Fruit fly (Drosophila melanogaster) whole organism, embryonic: ENCODE data around the gene Cpr76Bc.

Experiments used
- Aef1 ChIP-seq: fragments of 200-800 bp; sonication (Bioruptor generic); IDR thresholded peaks from 3 replicates; pipeline ENCODE4 v1.3.6; 2022; ENCODE audit warnings: missing biosample characterization, missing genetic modification characterization
- Atf-2 ChIP-seq: fragments of 200-800 bp; sonication (Bioruptor generic); optimal IDR thresholded peaks from 2 replicates; lab custom pipeline; 2016; ENCODE audit warnings: missing biosample characterization, missing genetic modification characterization
- Bdp1 ChIP-seq: fragments of 200-800 bp; sonication (Bioruptor generic); optimal IDR thresholded peaks from 3 replicates; lab custom pipeline; 2016; ENCODE audit warnings: missing biosample characterization, missing genetic modification characterization
- Bgb ChIP-seq: fragments of 200-800 bp; sonication (Bioruptor generic); IDR thresholded peaks from 2 replicates; pipeline ENCODE4 v1.3.6; 2022; ENCODE audit warnings: missing biosample characterization, missing genetic modification characterization; ENCODE audit not compliant: partially characterized antibody
- CG11560 ChIP-seq: fragments of 200-800 bp; sonication (Bioruptor generic); IDR thresholded peaks from 3 replicates; pipeline ENCODE4 v1.3.6; 2022; ENCODE audit warnings: missing biosample characterization, missing genetic modification characterization
- CG11695 ChIP-seq: fragments of 200-800 bp; sonication (Bioruptor generic); IDR thresholded peaks from 3 replicates; pipeline ENCODE4 v1.3.6; 2022; ENCODE audit warnings: missing biosample characterization, missing genetic modification characterization
- CG12155 ChIP-seq: fragments of 200-800 bp; sonication (Bioruptor generic); optimal IDR thresholded peaks from 3 replicates; lab custom pipeline; 2016; ENCODE audit warnings: missing biosample characterization, missing genetic modification characterization
- CG13287 ChIP-seq: fragments of 200-800 bp; sonication (Bioruptor generic); IDR thresholded peaks from 2 replicates; pipeline ENCODE4 v1.3.6; 2022; ENCODE audit warnings: missing biosample characterization, missing genetic modification characterization; ENCODE audit not compliant: partially characterized antibody
- CG13624 ChIP-seq: fragments of 200-800 bp; sonication (Bioruptor generic); optimal IDR thresholded peaks from 2 replicates; lab custom pipeline; 2016; ENCODE audit warnings: missing biosample characterization, missing genetic modification characterization
- CG14667 ChIP-seq: fragments of 200-800 bp; sonication (Bioruptor generic); IDR thresholded peaks from 2 replicates; pipeline ENCODE4 v1.3.6; 2022; ENCODE audit warnings: missing biosample characterization, missing genetic modification characterization
- CG1832 ChIP-seq: fragments of 200-800 bp; sonication (Bioruptor generic); optimal IDR thresholded peaks from 2 replicates; lab custom pipeline; 2017; ENCODE audit warnings: missing biosample characterization, mild to moderate bottlenecking, missing genetic modification characterization, inconsistent platforms
- CG2202 ChIP-seq: fragments of 200-800 bp; sonication (Bioruptor generic); optimal IDR thresholded peaks from 2 replicates; lab custom pipeline; 2018; ENCODE audit warnings: missing biosample characterization, mild to moderate bottlenecking, missing genetic modification characterization
- CG3163 ChIP-seq: fragments of 200-800 bp; sonication (Bioruptor generic); optimal IDR thresholded peaks from 3 replicates; lab custom pipeline; 2016; ENCODE audit warnings: missing biosample characterization, missing genetic modification characterization
- CG32767 ChIP-seq: fragments of 200-800 bp; sonication (Bioruptor generic); IDR thresholded peaks from 2 replicates; pipeline ENCODE4 v1.3.6; 2022; ENCODE audit warnings: missing biosample characterization, missing genetic modification characterization
- CG3407 ChIP-seq: fragments of 200-800 bp; sonication (Bioruptor generic); optimal IDR thresholded peaks from 2 replicates; lab custom pipeline; 2018; ENCODE audit warnings: missing biosample characterization, mild to moderate bottlenecking, missing genetic modification characterization
- CG34224 ChIP-seq: fragments of 200-800 bp; sonication (Bioruptor generic); IDR thresholded peaks from 3 replicates; pipeline ENCODE4 v1.3.6; 2022; ENCODE audit warnings: missing biosample characterization, missing genetic modification characterization; ENCODE audit not compliant: partially characterized antibody
- CG34422 ChIP-seq: fragments of 200-800 bp; sonication (Bioruptor generic); IDR thresholded peaks from 3 replicates; pipeline ENCODE4 v1.3.6; 2022; ENCODE audit warnings: missing biosample characterization, missing genetic modification characterization
- CG43689 ChIP-seq: fragments of 200-800 bp; sonication (Bioruptor generic); IDR thresholded peaks from 2 replicates; pipeline ENCODE4 v1.3.6; 2022; ENCODE audit warnings: missing biosample characterization, missing genetic modification characterization
- CG5245 ChIP-seq: fragments of 200-800 bp; sonication (Bioruptor generic); optimal IDR thresholded peaks from 3 replicates; lab custom pipeline; 2016; ENCODE audit warnings: missing biosample characterization, missing genetic modification characterization
- CG8290 ChIP-seq, 3 experiments: fragments of 200-800 bp; sonication (Bioruptor generic); optimal IDR thresholded peaks; 2 replicates each; lab custom pipeline; 2016 to 2019; ENCODE audit warnings: missing biosample characterization in 3 of 3, missing genetic modification characterization in 3 of 3, mild to moderate bottlenecking in 2 of 3, moderate library complexity in 1 of 3
- CG9727 ChIP-seq: fragments of 200-800 bp; sonication (Bioruptor generic); optimal IDR thresholded peaks from 3 replicates; lab custom pipeline; 2017; ENCODE audit warnings: missing biosample characterization, mild to moderate bottlenecking, missing genetic modification characterization
- ERR ChIP-seq: fragments of 200-800 bp; sonication (Bioruptor generic); optimal IDR thresholded peaks from 2 replicates; lab custom pipeline; 2016; ENCODE audit warnings: missing biosample characterization, missing genetic modification characterization
- Ets97D ChIP-seq: fragments of 200-800 bp; sonication (Bioruptor generic); optimal IDR thresholded peaks from 3 replicates; lab custom pipeline; 2016; ENCODE audit warnings: missing biosample characterization, missing genetic modification characterization
- Fer3 ChIP-seq: fragments of 200-800 bp; sonication (Bioruptor generic); optimal IDR thresholded peaks from 2 replicates; lab custom pipeline; 2018; ENCODE audit warnings: missing biosample characterization, mild to moderate bottlenecking, missing genetic modification characterization, moderate library complexity
- H15 ChIP-seq: fragments of 200-800 bp; sonication (Bioruptor generic); IDR thresholded peaks from 3 replicates; pipeline ENCODE4 v1.3.6; 2022; ENCODE audit warnings: missing biosample characterization, missing genetic modification characterization
- Hr39 ChIP-seq: fragments of >200 bp; optimal IDR thresholded peaks from 2 replicates; lab custom pipeline; 2017
- Kr ChIP-seq: fragments of 200-800 bp; sonication (Bioruptor generic); optimal IDR thresholded peaks from 2 replicates; lab custom pipeline; 2017; ENCODE audit warnings: missing biosample characterization, mild to moderate bottlenecking, missing genetic modification characterization
- Lim3 ChIP-seq: fragments of 200-800 bp; sonication (Bioruptor generic); IDR thresholded peaks from 2 replicates; pipeline ENCODE4 v1.3.6; 2022; ENCODE audit warnings: missing biosample characterization, missing genetic modification characterization
- MESR4 ChIP-seq: fragments of 200-800 bp; sonication (Bioruptor generic); optimal IDR thresholded peaks from 2 replicates; lab custom pipeline; 2018; ENCODE audit warnings: missing biosample characterization, mild to moderate bottlenecking, missing genetic modification characterization, moderate library complexity
- MTF-1 ChIP-seq: fragments of 200-800 bp; sonication (Bioruptor generic); optimal IDR thresholded peaks from 2 replicates; lab custom pipeline; 2018; ENCODE audit warnings: missing biosample characterization, mild to moderate bottlenecking, missing genetic modification characterization, borderline replicate concordance
- NC2α ChIP-seq: fragments of 200-800 bp; sonication (Bioruptor generic); optimal IDR thresholded peaks from 2 replicates; lab custom pipeline; 2016; ENCODE audit warnings: missing biosample characterization, missing genetic modification characterization
- Rfx ChIP-seq: fragments of 200-800 bp; sonication (Bioruptor generic); IDR thresholded peaks from 2 replicates; pipeline ENCODE4 v1.3.6; 2022; ENCODE audit warnings: missing biosample characterization, missing genetic modification characterization
- Sox100B ChIP-seq: fragments of 200-800 bp; sonication (Bioruptor generic); optimal IDR thresholded peaks from 3 replicates; lab custom pipeline; 2018; ENCODE audit warnings: missing biosample characterization, mild to moderate bottlenecking, missing genetic modification characterization
- Sry-δ ChIP-seq: fragments of 200-800 bp; sonication (Bioruptor generic); optimal IDR thresholded peaks from 2 replicates; lab custom pipeline; 2016; ENCODE audit warnings: missing biosample characterization, missing genetic modification characterization
- amos ChIP-seq: fragments of 200-800 bp; sonication (Bioruptor generic); IDR thresholded peaks from 2 replicates; pipeline ENCODE4 v1.3.6; 2022; ENCODE audit warnings: missing biosample characterization, missing genetic modification characterization; ENCODE audit not compliant: partially characterized antibody
- ara ChIP-seq: fragments of 200-800 bp; sonication (Bioruptor generic); IDR thresholded peaks from 2 replicates; pipeline ENCODE4 v1.3.6; 2022; ENCODE audit warnings: missing biosample characterization, missing genetic modification characterization
- ato ChIP-seq: fragments of 200-800 bp; sonication (Bioruptor generic); IDR thresholded peaks from 2 replicates; pipeline ENCODE4 v1.3.6; 2022; ENCODE audit warnings: missing biosample characterization, missing genetic modification characterization; ENCODE audit not compliant: partially characterized antibody
- az2 ChIP-seq: fragments of 200-800 bp; sonication (Bioruptor generic); optimal IDR thresholded peaks from 3 replicates; lab custom pipeline; 2016; ENCODE audit warnings: missing biosample characterization, missing genetic modification characterization
- chm ChIP-seq: fragments of 200-800 bp; sonication (Bioruptor generic); IDR thresholded peaks from 2 replicates; pipeline ENCODE4 v1.3.6; 2022; ENCODE audit warnings: missing biosample characterization, missing genetic modification characterization
- crol ChIP-seq: fragments of 200-800 bp; sonication (Bioruptor generic); IDR thresholded peaks from 2 replicates; pipeline ENCODE4 v1.3.6; 2022; ENCODE audit warnings: missing biosample characterization, missing genetic modification characterization
- crp ChIP-seq, 2 experiments: fragments of 200-800 bp; sonication (Bioruptor generic); optimal IDR thresholded peaks; 2 replicates in 1 of 2; 3 replicates in 1 of 2; lab custom pipeline; 2017; ENCODE audit warnings: missing biosample characterization in 2 of 2, missing genetic modification characterization in 2 of 2, mild to moderate bottlenecking in 1 of 2, moderate library complexity in 1 of 2
- da ChIP-seq: fragments of 200-800 bp; sonication (Bioruptor generic); optimal IDR thresholded peaks from 2 replicates; lab custom pipeline; 2016; ENCODE audit warnings: missing biosample characterization, missing genetic modification characterization
- danr ChIP-seq: fragments of 200-800 bp; sonication (Bioruptor generic); IDR thresholded peaks from 2 replicates; pipeline ENCODE4 v1.3.6; 2022; ENCODE audit warnings: missing biosample characterization, missing genetic modification characterization
- en ChIP-seq: fragments of 200-800 bp; sonication (Bioruptor generic); optimal IDR thresholded peaks from 2 replicates; lab custom pipeline; 2016; ENCODE audit warnings: missing biosample characterization, missing genetic modification characterization
- fd64A ChIP-seq: fragments of 200-800 bp; sonication (Bioruptor generic); optimal IDR thresholded peaks from 3 replicates; lab custom pipeline; 2018; ENCODE audit warnings: missing biosample characterization, mild to moderate bottlenecking, missing genetic modification characterization
- gce ChIP-seq: fragments of 200-800 bp; sonication (Bioruptor generic); IDR thresholded peaks from 3 replicates; pipeline ENCODE4 v1.3.6; 2022; ENCODE audit warnings: missing biosample characterization, missing genetic modification characterization
- ham ChIP-seq: fragments of 200-800 bp; sonication (Bioruptor generic); IDR thresholded peaks from 2 replicates; pipeline ENCODE4 v1.3.6; 2022; ENCODE audit warnings: missing biosample characterization, missing genetic modification characterization
- hth ChIP-seq: fragments of >200 bp; optimal IDR thresholded peaks from 2 replicates; lab custom pipeline; 2017; ENCODE audit warnings: inconsistent platforms
- kni ChIP-seq: fragments of 200-800 bp; sonication (Bioruptor generic); optimal IDR thresholded peaks from 3 replicates; lab custom pipeline; 2017; ENCODE audit warnings: mild to moderate bottlenecking, missing biosample characterization, missing genetic modification reagents, missing genetic modification characterization
- pzg ChIP-seq: fragments of 200-800 bp; sonication (Bioruptor generic); optimal IDR thresholded peaks from 3 replicates; lab custom pipeline; 2018; ENCODE audit warnings: missing biosample characterization, mild to moderate bottlenecking, missing genetic modification characterization, moderate library complexity

Gene Cpr76Bc

dm6 chr3L:19552136-19552773, 31.5 kb downstream of the Cpr76Bc start, which contains the start of the genes Ltn1 and CG9300 (continued):
- TF ChIP-seq H15 (GFP tag; lab: Robert Waterston, UW) (no peak), CG32767 (0 out of 2 replicates have a peak, but pooled peaks have one; percentile 12), Bgb (peak; percentile 46; the same call in 1 of the 2 replicates), ara (GFP tag; lab: Robert Waterston, UW) (peak; percentile 32; the same call in 1 of the 2 replicates), CG1832 (GFP tag; lab: Kevin White, UChicago) (no peak), CG3163 (GFP tag; lab: Kevin White, UChicago) (peak; percentile 18), pzg (GFP tag; lab: Kevin White, UChicago) (peak; percentile 95), CG34224 (GFP tag; lab: Robert Waterston, UW) (peak; percentile 32; the same call in 1 of the 3 replicates), MTF-1 (no peak), CG5245 (GFP tag; lab: Kevin White, UChicago) (no peak), CG2202 (tag; lab: Kevin White, UChicago) (no peak), Hr39 (lab: Kevin White, UChicago) (no peak), CG12155 (GFP tag; lab: Kevin White, UChicago) (peak; percentile 6), Ets97D (GFP tag; lab: Kevin White, UChicago) (peak; percentile 77), Bdp1 (GFP tag; lab: Kevin White, UChicago) (peak; percentile 24), Sry-δ (GFP tag; lab: Kevin White, UChicago) (peak; percentile 61), Rfx (GFP tag; lab: Robert Waterston, UW) (peak; percentile 58), az2 (GFP tag; lab: Kevin White, UChicago) (no peak), Aef1 (GFP tag; lab: Robert Waterston, UW) (no peak), MESR4 (GFP tag; lab: Kevin White, UChicago) (peak; percentile 91), CG8290 (GFP tag; optimal IDR thresholded peaks at IDR 0.05; lab: Kevin White, UChicago) (no peak), CG8290 (tag; optimal IDR thresholded peaks at IDR 0.05; lab: Kevin White, UChicago) (no peak), ato (GFP tag; lab: Robert Waterston, UW) (0 out of 2 replicates have a peak, but pooled peaks have one; percentile 5), amos (GFP tag; lab: Robert Waterston, UW) (peak; percentile 65), en (no peak), CG34422 (GFP tag; lab: Robert Waterston, UW) (peak; percentile 93), CG43689 (no peak), Kr (no peak), NC2α (GFP tag; lab: Kevin White, UChicago) (peak; percentile 10), CG11560 (tag; lab: Robert Waterston, UW) (no peak), hth (lab: Kevin White, UChicago) (no peak), Fer3 (tag; lab: Kevin White, UChicago) (no peak), crol (GFP tag; lab: Robert Waterston, UW) (no peak), CG13287 (GFP tag; lab: Robert Waterston, UW) (peak; percentile 70), CG3407 (no peak), CG11695 (GFP tag; lab: Robert Waterston, UW) (0 out of 3 replicates have a peak, but pooled peaks have one; percentile 14), ham (GFP tag; lab: Robert Waterston, UW) (no peak), crp (GFP tag; optimal IDR thresholded peaks at IDR 0.05; lab: Kevin White, UChicago) (peak in 1 of 2 experiments; percentile 17), Lim3 (no peak), chm (GFP tag; lab: Robert Waterston, UW) (no peak), kni (GFP tag; lab: Kevin White, UChicago) (no peak), da (GFP tag; lab: Kevin White, UChicago) (peak; percentile 22), ERR (GFP tag; lab: Kevin White, UChicago) (no peak), CG13624 (GFP tag; lab: Kevin White, UChicago) (peak; percentile 77), CG9727 (GFP tag; lab: Kevin White, UChicago) (no peak), danr (no peak), CG14667 (GFP tag; lab: Robert Waterston, UW) (no peak), gce (GFP tag; lab: Robert Waterston, UW) (no peak), Atf-2 (GFP tag; lab: Kevin White, UChicago) (no peak), Sox100B (GFP tag; lab: Kevin White, UChicago) (no peak), fd64A (no peak)
